Fruit fly (Drosophila melanogaster): Measurements from ENCODE around the gene HP6.

Gene HP6

dm6 chr2L:4583306-4583705 lies 5.3 kb upstream of the HP6 start (continued):
- TF ChIP-seq Hsf (GFP tag; optimal IDR thresholded peaks at IDR 0.05), result peak; percentile 46
- TF ChIP-seq Bteb2 (GFP tag; optimal IDR thresholded peaks at IDR 0.05), result peak; percentile 12
- peak; percentile 5 for TF ChIP-seq Bdp1 (GFP tag; optimal IDR thresholded peaks at IDR 0.05)
- TF ChIP-seq lola (GFP tag; optimal IDR thresholded peaks at IDR 0.05), result peak in 1 of 3 experiments; percentile 62
- TF ChIP-seq stc (GFP tag; IDR thresholded peaks at IDR 0.05), result peak; percentile 59; the same call in 1 of the 2 replicates
- TF ChIP-seq CG4404 (GFP tag; IDR thresholded peaks at IDR 0.05), result peak; percentile 64
- TF ChIP-seq CG16863 (GFP tag; optimal IDR thresholded peaks at IDR 0.05), result peak; percentile 60
- no peak for TF ChIP-seq CG7963 (GFP tag; IDR thresholded peaks at IDR 0.05; ENCODE audit: partially characterized antibody)
- TF ChIP-seq D19B (GFP tag; optimal IDR thresholded peaks at IDR 0.05), result no peak
- peak; percentile 58; the same call in 1 of the 2 replicates for TF ChIP-seq Gsc (GFP tag; IDR thresholded peaks at IDR 0.05)
- TF ChIP-seq CG10147 (GFP tag; optimal IDR thresholded peaks at IDR 0.05), result no peak
- TF ChIP-seq tio (GFP tag; optimal IDR thresholded peaks at IDR 0.05), result peak; percentile 49
- no peak for TF ChIP-seq z (GFP tag; IDR thresholded peaks at IDR 0.05)
- no peak for TF ChIP-seq CrebB (tag; optimal IDR thresholded peaks at IDR 0.05)
- TF ChIP-seq CG8924 (tag; optimal IDR thresholded peaks at IDR 0.05), result peak; percentile 69
- no peak for TF ChIP-seq CG8765 (GFP tag; IDR thresholded peaks at IDR 0.05)
- peak; percentile 27 for TF ChIP-seq mam (GFP tag; optimal IDR thresholded peaks at IDR 0.05)
- peak; percentile 54 for TF ChIP-seq Sox100B (GFP tag; optimal IDR thresholded peaks at IDR 0.05)
- TF ChIP-seq gro (GFP tag; optimal IDR thresholded peaks at IDR 0.05), result no peak
- TF ChIP-seq CG12155 (GFP tag; optimal IDR thresholded peaks at IDR 0.05), result peak; percentile 32
- peak; percentile 52 for TF ChIP-seq Six4 (GFP tag; optimal IDR thresholded peaks at IDR 0.05)
- peak; percentile 26 for TF ChIP-seq Nf-YB (GFP tag; optimal IDR thresholded peaks at IDR 0.05)
- TF ChIP-seq Atf3 (GFP tag; optimal IDR thresholded peaks at IDR 0.05), result peak; percentile 57
- peak; percentile 36 for TF ChIP-seq run (tag; optimal IDR thresholded peaks at IDR 0.05)
- peak; percentile 50; the same call in 1 of the 2 replicates for TF ChIP-seq dan (GFP tag; IDR thresholded peaks at IDR 0.05)
- TF ChIP-seq CG17359 (tag; optimal IDR thresholded peaks at IDR 0.05), result peak; percentile 86
- peak; percentile 37 for TF ChIP-seq CG6654 (GFP tag; optimal IDR thresholded peaks at IDR 0.05)
- TF ChIP-seq sna (GFP tag; IDR thresholded peaks at IDR 0.05; ENCODE audit: partially characterized antibody), result no peak
- TF ChIP-seq danr (GFP tag; IDR thresholded peaks at IDR 0.05), result peak; percentile 30; the same call in 1 of the 2 replicates
- peak; percentile 52 for TF ChIP-seq CG8944 (GFP tag; optimal IDR thresholded peaks at IDR 0.05)
- peak; percentile 50 for TF ChIP-seq jumu (GFP tag; optimal IDR thresholded peaks at IDR 0.05)
- peak; percentile 71; the same call in 2 of the 3 replicates for TF ChIP-seq CG14050 (GFP tag; IDR thresholded peaks at IDR 0.05)
- TF ChIP-seq Optix (GFP tag; IDR thresholded peaks at IDR 0.05), result peak; percentile 74; the same call in 2 of the 3 replicates
- peak; percentile 62 for TF ChIP-seq D19A (tag; optimal IDR thresholded peaks at IDR 0.05)
- no peak for TF ChIP-seq Elba2 (GFP tag; optimal IDR thresholded peaks at IDR 0.05)
- no peak for TF ChIP-seq CG10431 (GFP tag; optimal IDR thresholded peaks at IDR 0.05)
- peak; percentile 52 for TF ChIP-seq CG6254 (GFP tag; optimal IDR thresholded peaks at IDR 0.05)
- TF ChIP-seq CG3995 (GFP tag; optimal IDR thresholded peaks at IDR 0.05), result no peak
- no peak for TF ChIP-seq wek (GFP tag; optimal IDR thresholded peaks at IDR 0.05)
- TF ChIP-seq D (optimal IDR thresholded peaks at IDR 0.05), result no peak
- TF ChIP-seq D (GFP tag; optimal IDR thresholded peaks at IDR 0.05), result peak; percentile 53
- TF ChIP-seq CG33557 (GFP tag; optimal IDR thresholded peaks at IDR 0.05), result no peak
- TF ChIP-seq Dip2 (GFP tag; IDR thresholded peaks at IDR 0.05), result no peak
- TF ChIP-seq dysf (GFP tag; IDR thresholded peaks at IDR 0.05), result peak; percentile 72
- TF ChIP-seq ap (GFP tag; IDR thresholded peaks at IDR 0.05), result peak; percentile 69
- TF ChIP-seq yki (optimal IDR thresholded peaks at IDR 0.05), result no peak
- TF ChIP-seq CG4424 (GFP tag; optimal IDR thresholded peaks at IDR 0.05), result peak; percentile 77
- peak; percentile 24 for TF ChIP-seq sd (tag; optimal IDR thresholded peaks at IDR 0.05)
- TF ChIP-seq CG17612 (GFP tag; IDR thresholded peaks at IDR 0.05), result 0 out of 2 replicates have a peak, but pooled peaks have one; percentile 34
- TF ChIP-seq HmgZ (tag; optimal IDR thresholded peaks at IDR 0.05), result no peak
- TF ChIP-seq CG12744 (GFP tag; optimal IDR thresholded peaks at IDR 0.05), result no peak
- TF ChIP-seq seq (GFP tag; IDR thresholded peaks at IDR 0.05), result peak; percentile 60; the same call in 1 of the 2 replicates
